Worm (Caenorhabditis elegans): ENCODE data around the gene W06G6.17.

- TF ChIP-seq nhr-12 (tag; optimal IDR thresholded peaks at IDR 0.05), result no peak
- no peak for TF ChIP-seq sptf-1 (tag; optimal IDR thresholded peaks at IDR 0.05)
- TF ChIP-seq snpc-4 (tag; optimal IDR thresholded peaks at IDR 0.05), result no peak
These were observed 2.0 kb upstream of the W06G6.17 start, which contains the start of gene W06G6.10 for ce11 chrV:16647093-16647492.

Measured in whole organism, mixed stage, embryonic.